Fruit fly (Drosophila melanogaster) whole organism, wandering third instar larva: ENCODE data around the gene cerv.

Experiments used
- Abd-B ChIP-seq: fragments of >200 bp; optimal IDR thresholded peaks from 2 replicates; lab custom pipeline; 2017; ENCODE audit warnings: missing biosample characterization, missing genetic modification characterization
- CG32264 ChIP-seq: fragments of 200-800 bp; sonication (Bioruptor generic); optimal IDR thresholded peaks from 2 replicates; lab custom pipeline; 2016; ENCODE audit warnings: missing biosample characterization, missing genetic modification characterization
- CG9705 ChIP-seq: fragments of 200-800 bp; sonication (Bioruptor generic); optimal IDR thresholded peaks from 2 replicates; lab custom pipeline; 2018; ENCODE audit warnings: missing biosample characterization, mild to moderate bottlenecking, missing genetic modification characterization
- CrebA ChIP-seq: fragments of 200-800 bp; sonication (Bioruptor generic); optimal IDR thresholded peaks from 2 replicates; lab custom pipeline; 2016; ENCODE audit warnings: missing biosample characterization, mild to moderate bottlenecking, missing genetic modification characterization, borderline replicate concordance
- Dfd ChIP-seq: fragments of >200 bp; optimal IDR thresholded peaks from 2 replicates; lab custom pipeline; 2017; ENCODE audit warnings: missing biosample characterization, missing genetic modification characterization
- Dif ChIP-seq: fragments of 200-275, 200-300 bp; sonication (Bioruptor generic); optimal IDR thresholded peaks from 2 replicates; lab custom pipeline; 2018; ENCODE audit warnings: missing biosample characterization, missing genetic modification characterization; ENCODE audit not compliant: partially characterized antibody
- GATAd ChIP-seq: sonication (Bioruptor generic); optimal IDR thresholded peaks from 2 replicates; lab custom pipeline; 2016; ENCODE audit warnings: missing biosample characterization, missing genetic modification characterization
- HLH106 ChIP-seq: fragments of 200-800 bp; optimal IDR thresholded peaks from 3 replicates; lab custom pipeline; 2019; ENCODE audit warnings: missing biosample characterization, mild to moderate bottlenecking, missing genetic modification characterization, moderate library complexity
- Hr78 ChIP-seq: fragments of >200 bp; optimal IDR thresholded peaks from 2 replicates; lab custom pipeline; 2017; ENCODE audit warnings: missing biosample characterization, missing genetic modification characterization
- Jra ChIP-seq: sonication (Bioruptor generic); optimal IDR thresholded peaks from 2 replicates; lab custom pipeline; 2016; ENCODE audit warnings: missing biosample characterization, missing genetic modification characterization
- Mio ChIP-seq: sonication (Bioruptor generic); optimal IDR thresholded peaks from 2 replicates; lab custom pipeline; 2016; ENCODE audit warnings: missing biosample characterization, missing genetic modification characterization
- Myc ChIP-seq: fragments of >200 bp; optimal IDR thresholded peaks from 2 replicates; lab custom pipeline; 2017
- Rel ChIP-seq, 2 experiments: fragments of 200-800 bp; sonication (Bioruptor generic) in 1 of 2; optimal IDR thresholded peaks; 2 replicates in 1 of 2; 3 replicates in 1 of 2; lab custom pipeline; 2016 to 2019; ENCODE audit warnings: mild to moderate bottlenecking in 2 of 2, missing biosample characterization in 2 of 2, missing genetic modification characterization in 2 of 2, moderate library complexity in 1 of 2
- Sp1 ChIP-seq: fragments of 200-800 bp; sonication (Bioruptor generic); optimal IDR thresholded peaks from 3 replicates; lab custom pipeline; 2019; ENCODE audit warnings: missing biosample characterization, mild to moderate bottlenecking, missing genetic modification characterization, moderate library complexity
- Vsx2 ChIP-seq: fragments of 200-300, 225-300 bp; sonication (Bioruptor generic); optimal IDR thresholded peaks from 2 replicates; lab custom pipeline; 2018; ENCODE audit warnings: missing biosample characterization, missing genetic modification characterization; ENCODE audit not compliant: partially characterized antibody
- br ChIP-seq: fragments of 200-800 bp; sonication (Bioruptor generic); optimal IDR thresholded peaks from 2 replicates; lab custom pipeline; 2016; ENCODE audit warnings: missing biosample characterization, missing genetic modification characterization
- brk ChIP-seq: fragments of 200-800 bp; sonication (Bioruptor generic); optimal IDR thresholded peaks from 2 replicates; lab custom pipeline; 2016; ENCODE audit warnings: missing biosample characterization, mild to moderate bottlenecking, missing genetic modification characterization
- dl ChIP-seq, 2 experiments: fragments of 175-275, 200-275 bp in 1 of 2; fragments of 200-275 bp in 1 of 2; sonication (Bioruptor generic); optimal IDR thresholded peaks; lab custom pipeline; 2018; ENCODE audit warnings: mild to moderate bottlenecking in 2 of 2, missing biosample characterization in 2 of 2, missing genetic modification characterization in 2 of 2, moderate library complexity in 2 of 2; ENCODE audit not compliant: partially characterized antibody in 2 of 2, insufficient read depth in 1 of 2
- dmrt93B ChIP-seq: fragments of 200-800 bp; sonication (Bioruptor generic); optimal IDR thresholded peaks from 2 replicates; lab custom pipeline; 2018; ENCODE audit warnings: missing biosample characterization, mild to moderate bottlenecking, missing genetic modification characterization
- dsf ChIP-seq: sonication (Bioruptor generic); optimal IDR thresholded peaks from 2 replicates; lab custom pipeline; 2016; ENCODE audit warnings: missing biosample characterization, missing genetic modification characterization, borderline replicate concordance
- ey ChIP-seq: fragments of 200-800 bp; sonication (Bioruptor generic); optimal IDR thresholded peaks from 2 replicates; lab custom pipeline; 2016; ENCODE audit warnings: missing biosample characterization, missing genetic modification characterization
- foxo ChIP-seq, 2 experiments: fragments of 200-800 bp; sonication (Bioruptor generic); optimal IDR thresholded peaks; 2 replicates in 1 of 2; 3 replicates in 1 of 2; lab custom pipeline; 2016 to 2017; ENCODE audit warnings: missing biosample characterization in 2 of 2, missing genetic modification characterization in 2 of 2
- fru ChIP-seq: fragments of 200-800 bp; sonication (Bioruptor generic); optimal IDR thresholded peaks from 3 replicates; lab custom pipeline; 2016; ENCODE audit warnings: missing biosample characterization, mild to moderate bottlenecking, missing genetic modification characterization
- h ChIP-seq: fragments of 200-800 bp; sonication (Bioruptor generic); optimal IDR thresholded peaks from 3 replicates; lab custom pipeline; 2016; ENCODE audit warnings: missing biosample characterization, mild to moderate bottlenecking, missing genetic modification characterization
- lola ChIP-seq: fragments of >200 bp; optimal IDR thresholded peaks from 2 replicates; lab custom pipeline; 2017; ENCODE audit warnings: missing biosample characterization, missing genetic modification characterization
- pan ChIP-seq: fragments of >200 bp; optimal IDR thresholded peaks from 2 replicates; lab custom pipeline; 2017
- psq ChIP-seq: fragments of 200-800 bp; sonication (Bioruptor generic); optimal IDR thresholded peaks from 3 replicates; lab custom pipeline; 2017; ENCODE audit warnings: missing biosample characterization, mild to moderate bottlenecking, missing genetic modification characterization, moderate library complexity
- rgr ChIP-seq: fragments of 200-800 bp; sonication (Bioruptor generic); optimal IDR thresholded peaks from 3 replicates; lab custom pipeline; 2016; ENCODE audit warnings: missing biosample characterization, mild to moderate bottlenecking, missing genetic modification characterization
- sage ChIP-seq: fragments of 200-800 bp; sonication (Bioruptor generic); optimal IDR thresholded peaks from 2 replicates; lab custom pipeline; 2016; ENCODE audit warnings: missing biosample characterization, mild to moderate bottlenecking, missing genetic modification characterization
- sv ChIP-seq: fragments of 200-800 bp; sonication (Bioruptor generic); optimal IDR thresholded peaks from 3 replicates; lab custom pipeline; 2016; ENCODE audit warnings: missing biosample characterization, missing genetic modification characterization
- tai ChIP-seq: sonication (Bioruptor generic); optimal IDR thresholded peaks from 2 replicates; lab custom pipeline; 2016; ENCODE audit warnings: missing biosample characterization, missing genetic modification characterization
- usp ChIP-seq: fragments of >200 bp; optimal IDR thresholded peaks from 2 replicates; lab custom pipeline; 2017; ENCODE audit warnings: missing biosample characterization, missing genetic modification characterization
- woc ChIP-seq: sonication (Bioruptor generic); optimal IDR thresholded peaks from 2 replicates; lab custom pipeline; 2016; ENCODE audit warnings: missing biosample characterization, mild to moderate bottlenecking, missing genetic modification characterization

The cerv gene

DNA sequence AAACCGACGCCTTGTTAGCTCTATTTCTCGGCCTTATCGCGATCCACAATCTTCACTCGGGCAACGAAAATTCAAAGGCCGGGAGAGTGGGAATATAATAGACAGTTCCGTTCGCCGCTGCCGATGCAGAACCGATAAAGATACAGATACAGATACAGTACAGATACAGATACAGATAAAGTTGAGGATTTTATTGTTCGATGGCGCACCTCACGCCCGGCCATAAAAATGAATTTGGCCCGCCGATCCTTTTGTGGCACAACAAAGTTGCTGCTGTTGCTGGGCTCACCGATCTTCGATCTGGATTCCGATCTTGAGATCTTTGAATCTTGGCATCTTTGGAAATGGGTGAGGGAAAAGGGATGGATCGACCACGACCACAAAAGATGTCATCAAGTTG, 32.2 kb upstream of the cerv start:
- TF ChIP-seq CG32264 (no peak), GATAd (GFP tag; lab: Kevin White, UChicago) (no peak), dmrt93B (GFP tag; lab: Kevin White, UChicago) (no peak), h (no peak)

DNA sequence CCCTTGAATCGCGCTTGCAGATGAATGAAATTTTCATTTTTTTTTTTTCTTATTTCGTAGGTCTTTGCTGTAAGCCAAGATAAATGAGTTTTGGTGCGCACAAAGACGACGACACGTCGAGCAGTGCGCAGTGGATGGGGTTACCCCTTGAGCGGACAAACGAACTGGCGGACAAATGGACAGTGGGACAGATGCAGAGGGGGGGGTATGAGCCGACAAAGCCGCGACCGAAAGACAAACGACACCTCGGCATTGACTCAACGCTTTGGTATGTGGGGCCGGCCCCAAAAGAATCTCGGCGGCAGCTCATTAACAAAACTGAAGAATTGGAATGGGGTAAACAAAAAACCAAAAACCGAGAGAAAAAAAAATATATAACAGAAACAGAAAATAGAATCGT, 31.4 kb upstream of the cerv start:
- TF ChIP-seq HLH106 (tag; lab: Kevin White, UChicago) (no peak), Mio (GFP tag; lab: Kevin White, UChicago) (no peak), woc (GFP tag; lab: Kevin White, UChicago) (no peak), GATAd (GFP tag; lab: Kevin White, UChicago) (no peak), Dif (GFP tag; lab: Kevin White, UChicago) (no peak), sage (GFP tag; lab: Kevin White, UChicago) (no peak), Hr78 (GFP tag; lab: Kevin White, UChicago) (no peak), psq (GFP tag; lab: Kevin White, UChicago) (no peak), Rel (GFP tag; optimal IDR thresholded peaks at IDR 0.05; lab: Kevin White, UChicago) (no peak), Rel (tag; optimal IDR thresholded peaks at IDR 0.05; lab: Kevin White, UChicago) (no peak), Jra (no peak), Myc (lab: Kevin White, UChicago) (no peak), Dfd (GFP tag; lab: Kevin White, UChicago) (no peak), Vsx2 (GFP tag; lab: Kevin White, UChicago) (no peak), brk (GFP tag; lab: Kevin White, UChicago) (no peak), tai (GFP tag; lab: Kevin White, UChicago) (no peak), foxo (GFP tag; optimal IDR thresholded peaks at IDR 0.05; lab: Kevin White, UChicago) (no peak)

DNA sequence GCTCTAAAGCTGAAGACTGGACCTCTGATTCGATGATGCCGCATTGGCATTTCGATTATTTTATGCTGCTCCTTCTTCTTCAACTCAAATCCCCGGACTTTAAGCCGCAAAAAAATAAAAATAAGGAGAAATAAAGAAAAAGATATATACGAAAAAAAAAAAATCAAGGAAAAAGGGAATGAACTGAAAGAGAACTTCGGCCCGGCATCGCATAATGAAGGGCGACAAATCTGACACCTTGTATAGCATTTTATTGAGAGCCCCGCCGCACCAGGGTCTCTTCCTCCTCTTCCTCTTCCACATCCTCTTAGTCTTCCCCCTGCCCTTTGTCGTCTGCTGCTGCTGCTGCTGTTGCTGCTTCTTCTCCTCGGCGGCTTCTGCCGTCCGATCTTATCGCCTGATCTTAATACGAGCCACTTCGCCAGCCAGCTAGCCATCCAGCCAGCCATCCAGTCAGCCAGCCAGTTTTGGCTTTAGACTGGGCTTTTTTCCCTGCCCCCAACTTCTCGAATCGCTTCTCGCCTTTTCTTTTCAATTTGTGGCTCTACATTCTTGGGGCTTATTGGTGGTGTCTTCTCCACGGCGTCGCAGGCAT, 30.9 kb upstream of the cerv start:
- no peak for TF ChIP-seq foxo (GFP tag; optimal IDR thresholded peaks at IDR 0.05; lab: Kevin White, UChicago)
- no peak for TF ChIP-seq rgr (GFP tag; lab: Kevin White, UChicago)
- no peak for TF ChIP-seq dsf
- peak; percentile 29 for TF ChIP-seq Vsx2 (GFP tag; lab: Kevin White, UChicago)
- peak; percentile 18 for TF ChIP-seq woc (GFP tag; lab: Kevin White, UChicago)
- TF ChIP-seq brk (GFP tag; lab: Kevin White, UChicago), result no peak
- TF ChIP-seq CG32264, result no peak
- TF ChIP-seq pan, result no peak
- TF ChIP-seq fru (GFP tag; lab: Kevin White, UChicago), result peak; percentile 26
- no peak for TF ChIP-seq ey
- TF ChIP-seq Hr78 (GFP tag; lab: Kevin White, UChicago), result no peak
- TF ChIP-seq psq (GFP tag; lab: Kevin White, UChicago), result peak; percentile 71
- TF ChIP-seq Dif (GFP tag; lab: Kevin White, UChicago), result no peak
- TF ChIP-seq lola (GFP tag; lab: Kevin White, UChicago), result no peak
- no peak for TF ChIP-seq HLH106 (tag; lab: Kevin White, UChicago)
- TF ChIP-seq dl (GFP tag; optimal IDR thresholded peaks at IDR 0.05; lab: Kevin White, UChicago; ENCODE audit: insufficient read depth in 1 of 2, partially characterized antibody in 2 of 2), result no peak
- no peak for TF ChIP-seq dmrt93B (GFP tag; lab: Kevin White, UChicago)
- no peak for TF ChIP-seq br (GFP tag; lab: Kevin White, UChicago)
- TF ChIP-seq Rel (GFP tag; optimal IDR thresholded peaks at IDR 0.05; lab: Kevin White, UChicago), result no peak
- no peak for TF ChIP-seq Rel (tag; optimal IDR thresholded peaks at IDR 0.05; lab: Kevin White, UChicago)
- TF ChIP-seq Jra, result no peak
- TF ChIP-seq Sp1 (GFP tag; lab: Kevin White, UChicago), result no peak
- no peak for TF ChIP-seq CrebA
- no peak for TF ChIP-seq h
- no peak for TF ChIP-seq sage (GFP tag; lab: Kevin White, UChicago)

DNA sequence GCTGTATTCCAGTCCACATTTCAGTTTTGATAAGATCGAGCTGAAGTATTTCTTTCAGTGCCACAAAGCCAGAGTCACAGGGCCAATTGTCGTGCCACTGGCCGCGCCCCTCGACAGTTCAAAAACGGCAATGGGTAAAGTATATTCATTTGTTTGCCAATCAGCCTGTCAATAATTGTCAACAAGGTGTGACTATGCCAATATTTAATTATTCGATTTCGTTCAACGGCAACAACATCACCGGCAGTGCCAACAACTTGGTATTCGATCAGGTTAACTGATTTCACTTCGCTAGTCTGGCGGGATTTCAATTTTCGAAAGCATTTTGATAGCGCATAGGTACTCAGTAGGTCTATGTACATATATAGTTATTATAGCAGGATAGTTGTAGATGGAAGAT, 24.5 kb upstream of the cerv start:
- TF ChIP-seq br (GFP tag; lab: Kevin White, UChicago) (no peak), lola (GFP tag; lab: Kevin White, UChicago) (no peak), rgr (GFP tag; lab: Kevin White, UChicago) (peak; percentile 18), sv (GFP tag; lab: Kevin White, UChicago) (no peak), h (peak; percentile 17)
- TF ChIP-seq, all 38 proteins: peak for 2

DNA sequence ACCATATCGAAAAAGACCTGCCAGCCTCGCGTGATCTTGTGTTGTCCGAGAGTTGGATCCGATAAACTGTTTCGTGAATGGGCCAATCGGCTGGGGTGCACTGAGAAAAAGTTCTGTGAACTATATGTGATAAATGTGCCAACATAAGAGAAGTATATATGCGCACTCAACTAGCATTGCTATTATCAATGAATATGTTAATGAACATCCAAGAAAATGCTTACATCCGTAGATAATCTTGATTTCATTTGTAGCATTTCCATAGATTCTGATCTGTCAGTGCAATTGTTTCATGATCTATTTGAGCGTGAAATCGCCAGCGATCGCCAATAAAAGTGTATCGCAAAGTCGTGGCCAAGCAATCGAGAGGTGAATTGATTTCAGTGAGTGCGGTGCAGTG, 23.3 kb upstream of the cerv start:
- no peak for TF ChIP-seq woc (GFP tag; lab: Kevin White, UChicago)
- TF ChIP-seq HLH106 (tag; lab: Kevin White, UChicago), result no peak
- TF ChIP-seq Sp1 (GFP tag; lab: Kevin White, UChicago), result no peak
- TF ChIP-seq h, result no peak
- TF ChIP-seq rgr (GFP tag; lab: Kevin White, UChicago), result no peak
- TF ChIP-seq usp (GFP tag; lab: Kevin White, UChicago), result no peak
- TF ChIP-seq CrebA, result no peak
- TF ChIP-seq Rel (GFP tag; optimal IDR thresholded peaks at IDR 0.05; lab: Kevin White, UChicago), result no peak
- no peak for TF ChIP-seq Rel (tag; optimal IDR thresholded peaks at IDR 0.05; lab: Kevin White, UChicago)
- no peak for TF ChIP-seq brk (GFP tag; lab: Kevin White, UChicago)
- TF ChIP-seq Abd-B (GFP tag; lab: Kevin White, UChicago), result no peak
- TF ChIP-seq dl (GFP tag; optimal IDR thresholded peaks at IDR 0.05; lab: Kevin White, UChicago; ENCODE audit: insufficient read depth in 1 of 2, partially characterized antibody in 2 of 2), result no peak
- no peak for TF ChIP-seq tai (GFP tag; lab: Kevin White, UChicago)
- TF ChIP-seq Mio (GFP tag; lab: Kevin White, UChicago), result no peak
- no peak for TF ChIP-seq br (GFP tag; lab: Kevin White, UChicago)
- TF ChIP-seq dsf, result no peak
- TF ChIP-seq CG32264, result no peak
- TF ChIP-seq ey, result no peak
- TF ChIP-seq CG9705 (GFP tag; lab: Kevin White, UChicago), result no peak
- no peak for TF ChIP-seq lola (GFP tag; lab: Kevin White, UChicago)
- TF ChIP-seq foxo (GFP tag; optimal IDR thresholded peaks at IDR 0.05; lab: Kevin White, UChicago), result no peak
